Worm (Caenorhabditis elegans) whole organism, mixed stage, embryonic: ENCODE results near the gene Y48A5A.1.

Source experiments
- M03D4.4 ChIP-seq: sonication (generic microtip); optimal IDR thresholded peaks from 2 replicates; lab custom pipeline; 2017; ENCODE audit warnings: mild to moderate bottlenecking, missing genetic modification characterization, missing compliant biosample characterization
- bed-3 ChIP-seq: fragments of 200-800 bp; sonication (Bioruptor generic); optimal IDR thresholded peaks from 3 replicates; lab custom pipeline; 2018; ENCODE audit warnings: mild to moderate bottlenecking, missing genetic modification characterization, moderate library complexity, missing compliant biosample characterization
- blmp-1 ChIP-seq: fragments of 150-350 bp; optimal IDR thresholded peaks from 2 replicates; lab custom pipeline; 2014; ENCODE audit warnings: missing biosample characterization, missing genetic modification characterization
- ceh-39 ChIP-seq: fragments of 150-350 bp; optimal IDR thresholded peaks from 2 replicates; lab custom pipeline; 2014; ENCODE audit warnings: missing biosample characterization, missing genetic modification characterization
- ceh-43 ChIP-seq: fragments of 200-800 bp; sonication (Bioruptor generic); optimal IDR thresholded peaks from 2 replicates; lab custom pipeline; 2018; ENCODE audit warnings: mild to moderate bottlenecking, missing genetic modification characterization, moderate library complexity, missing compliant biosample characterization
- ceh-83 ChIP-seq: fragments of 200-800 bp; sonication (Bioruptor generic); optimal IDR thresholded peaks from 2 replicates; lab custom pipeline; 2018; ENCODE audit warnings: mild to moderate bottlenecking, missing genetic modification characterization, missing compliant biosample characterization
- ces-1 ChIP-seq: fragments of 150-350 bp; optimal IDR thresholded peaks from 2 replicates; lab custom pipeline; 2014; ENCODE audit warnings: missing biosample characterization, missing genetic modification reagents, missing genetic modification characterization
- cnd-1 ChIP-seq: fragments of 200-800 bp; sonication (Bioruptor generic); optimal IDR thresholded peaks from 2 replicates; lab custom pipeline; 2018; ENCODE audit warnings: mild to moderate bottlenecking, missing genetic modification characterization, missing compliant biosample characterization
- drap-1 ChIP-seq: fragments of 200-800 bp; sonication (Bioruptor generic); optimal IDR thresholded peaks from 3 replicates; lab custom pipeline; 2018; ENCODE audit warnings: mild to moderate bottlenecking, missing genetic modification characterization, missing compliant biosample characterization
- elt-1 ChIP-seq: sonication (generic microtip); optimal IDR thresholded peaks from 2 replicates; lab custom pipeline; 2017; ENCODE audit warnings: missing genetic modification characterization, mild to moderate bottlenecking, missing compliant biosample characterization, antibody characterized with exemption, moderate library complexity, borderline replicate concordance; ENCODE audit not compliant: insufficient read depth
- elt-3 ChIP-seq: fragments of 150-350 bp; optimal IDR thresholded peaks from 2 replicates; lab custom pipeline; 2014; ENCODE audit warnings: missing biosample characterization, missing genetic modification characterization
- flh-1 ChIP-seq: fragments of 200-800 bp; sonication (Bioruptor generic); optimal IDR thresholded peaks from 2 replicates; lab custom pipeline; 2018; ENCODE audit warnings: mild to moderate bottlenecking, missing genetic modification characterization, moderate library complexity, missing compliant biosample characterization
- ham-2 ChIP-seq: fragments of 200-800 bp; sonication (Bioruptor generic); optimal IDR thresholded peaks from 2 replicates; lab custom pipeline; 2018; ENCODE audit warnings: mild to moderate bottlenecking, missing genetic modification characterization, missing compliant biosample characterization
- hlh-1 ChIP-seq: fragments of 150-350 bp; optimal IDR thresholded peaks from 2 replicates; lab custom pipeline; 2014; ENCODE audit warnings: missing biosample characterization, missing genetic modification reagents, missing genetic modification characterization
- lin-13 ChIP-seq: fragments of 150-350 bp; optimal IDR thresholded peaks from 2 replicates; lab custom pipeline; 2014; ENCODE audit warnings: missing biosample characterization, missing genetic modification characterization
- lin-32 ChIP-seq: fragments of 200-800 bp; sonication (Bioruptor generic); optimal IDR thresholded peaks from 2 replicates; lab custom pipeline; 2018; ENCODE audit warnings: mild to moderate bottlenecking, missing genetic modification characterization, missing compliant biosample characterization
- lsy-2 ChIP-seq: fragments of 150-350 bp; optimal IDR thresholded peaks from 2 replicates; lab custom pipeline; 2014; ENCODE audit warnings: missing biosample characterization, missing genetic modification characterization
- mab-5 ChIP-seq: fragments of 150-350 bp; optimal IDR thresholded peaks from 2 replicates; lab custom pipeline; 2014; ENCODE audit warnings: missing biosample characterization, missing genetic modification characterization
- mep-1 ChIP-seq: fragments of 150-350 bp; optimal IDR thresholded peaks from 2 replicates; lab custom pipeline; 2017; ENCODE audit warnings: missing biosample characterization, missing genetic modification reagents, missing genetic modification characterization, inconsistent platforms
- mls-2 ChIP-seq: sonication (generic microtip); optimal IDR thresholded peaks from 2 replicates; lab custom pipeline; 2016; ENCODE audit warnings: mild to moderate bottlenecking, missing genetic modification characterization, moderate library complexity, missing compliant biosample characterization
- nhr-12 ChIP-seq: fragments of 150-350 bp; optimal IDR thresholded peaks from 2 replicates; lab custom pipeline; 2014; ENCODE audit warnings: missing biosample characterization, missing genetic modification characterization
- nhr-2 ChIP-seq: fragments of 150-350 bp; optimal IDR thresholded peaks from 2 replicates; lab custom pipeline; 2014; ENCODE audit warnings: missing biosample characterization, missing genetic modification characterization
- nhr-28 ChIP-seq: fragments of 150-350 bp; optimal IDR thresholded peaks from 2 replicates; lab custom pipeline; 2014; ENCODE audit warnings: missing biosample characterization, missing genetic modification characterization
- nhr-76 ChIP-seq: sonication (generic microtip); optimal IDR thresholded peaks from 2 replicates; lab custom pipeline; 2017; ENCODE audit warnings: missing biosample characterization, missing genetic modification characterization
- pha-4 ChIP-seq: fragments of 150-350 bp; optimal IDR thresholded peaks from 2 replicates; lab custom pipeline; 2018; ENCODE audit warnings: missing biosample characterization, missing genetic modification reagents, missing genetic modification characterization
- sem-2 ChIP-seq: fragments of 200-800 bp; sonication (Bioruptor generic); optimal IDR thresholded peaks from 2 replicates; lab custom pipeline; 2018; ENCODE audit warnings: mild to moderate bottlenecking, missing genetic modification characterization, missing compliant biosample characterization
- snpc-4 ChIP-seq: fragments of 150-350 bp; optimal IDR thresholded peaks from 2 replicates; lab custom pipeline; 2014; ENCODE audit warnings: missing biosample characterization, missing genetic modification characterization
- sptf-1 ChIP-seq: sonication (generic microtip); optimal IDR thresholded peaks from 2 replicates; lab custom pipeline; 2017; ENCODE audit warnings: mild to moderate bottlenecking, missing genetic modification characterization, moderate library complexity, missing compliant biosample characterization
- tbx-8 ChIP-seq: fragments of 200-800 bp; sonication (Bioruptor generic); optimal IDR thresholded peaks from 2 replicates; lab custom pipeline; 2018; ENCODE audit warnings: mild to moderate bottlenecking, missing genetic modification characterization, moderate library complexity, missing compliant biosample characterization
- unc-120 ChIP-seq: sonication (generic microtip); optimal IDR thresholded peaks from 2 replicates; lab custom pipeline; 2017; ENCODE audit warnings: missing genetic modification characterization, missing compliant biosample characterization; ENCODE audit not compliant: poor library complexity, severe bottlenecking
- unc-39 ChIP-seq: fragments of 150-350 bp; optimal IDR thresholded peaks from 2 replicates; lab custom pipeline; 2014; ENCODE audit warnings: missing biosample characterization, missing genetic modification characterization
- unc-62 ChIP-seq: fragments of 150-350 bp; optimal IDR thresholded peaks from 2 replicates; lab custom pipeline; 2014; ENCODE audit warnings: missing biosample characterization, missing genetic modification reagents, missing genetic modification characterization
- zip-8 ChIP-seq: fragments of 150-350 bp; optimal IDR thresholded peaks from 2 replicates; lab custom pipeline; 2014; ENCODE audit warnings: missing biosample characterization, missing genetic modification characterization
- ztf-11 ChIP-seq: fragments of 150-350 bp; optimal IDR thresholded peaks from 2 replicates; lab custom pipeline; 2014; ENCODE audit warnings: missing biosample characterization, missing genetic modification characterization

The Y48A5A.1 gene

ce11 chrIV:1973372-1973771, 8.1 kb downstream of the Y48A5A.1 start, which contains the start of gene Y76B12C.3:
Gene Y76B12C.3 (plus strand): TSS chrIV:1973705.
- TF ChIP-seq bed-3 (GFP tag; lab: Kevin White, UChicago) (no peak), ceh-39 (tag; lab: Kevin White, UChicago) (no peak), nhr-2 (tag; lab: Kevin White, UChicago) (no peak), ceh-43 (GFP tag; lab: Kevin White, UChicago) (no peak), flh-1 (GFP tag; lab: Kevin White, UChicago) (no peak), nhr-12 (tag; lab: Kevin White, UChicago) (no peak), unc-62 (GFP tag; lab: Kevin White, UChicago) (no peak), unc-120 (tag; lab: Kevin White, UChicago) (peak; percentile 21)

ce11 chrIV:1975594-1975993, 10.3 kb downstream of the Y48A5A.1 start:
- TF ChIP-seq blmp-1 (tag; lab: Kevin White, UChicago) = no peak
- TF ChIP-seq ces-1 (GFP tag; lab: Kevin White, UChicago) = peak; percentile 61
- no peak for TF ChIP-seq unc-39 (tag; lab: Kevin White, UChicago)
- TF ChIP-seq pha-4 (tag; lab: Kevin White, UChicago) = no peak
- TF ChIP-seq flh-1 (GFP tag; lab: Kevin White, UChicago) = no peak

- TF ChIP-seq hlh-1 (tag; lab: Kevin White, UChicago) = no peak
- no peak for TF ChIP-seq mep-1 (tag; lab: Kevin White, UChicago)
Measured at ce11 chrIV:1979782-1980181, 14.5 kb downstream of the Y48A5A.1 start, which contains the start of gene Y76B12C.8. Gene Y76B12C.8 (plus strand): TSS chrIV:1979988.

ce11 chrIV:1980961-1981446, 15.7 kb downstream of the Y48A5A.1 start, which contains the start of gene Y76B12C.6:
Gene Y76B12C.6 (plus strand): TSS chrIV:1981396.
- peak; percentile 40 for TF ChIP-seq sem-2 (GFP tag; lab: Kevin White, UChicago)
- TF ChIP-seq lin-13 = peak; percentile 0
- TF ChIP-seq cnd-1 (tag; lab: Kevin White, UChicago) = peak; percentile 22
- peak; percentile 4 for TF ChIP-seq blmp-1 (tag; lab: Kevin White, UChicago)
- TF ChIP-seq M03D4.4 (tag; lab: Kevin White, UChicago) = peak; percentile 80
- peak; percentile 82 for TF ChIP-seq sptf-1 (tag; lab: Kevin White, UChicago)
- TF ChIP-seq ham-2 = peak; percentile 32
- TF ChIP-seq unc-62 (GFP tag; lab: Kevin White, UChicago) = peak; percentile 8
- no peak for TF ChIP-seq elt-3 (tag; lab: Kevin White, UChicago)
- TF ChIP-seq ces-1 (GFP tag; lab: Kevin White, UChicago) = peak; percentile 15
- TF ChIP-seq zip-8 = no peak
- peak; percentile 77 for TF ChIP-seq mls-2
- peak; percentile 69 for TF ChIP-seq drap-1 (GFP tag; lab: Kevin White, UChicago)
- TF ChIP-seq lin-32 (GFP tag; lab: Kevin White, UChicago) = peak; percentile 43
- no peak for TF ChIP-seq mab-5
- TF ChIP-seq bed-3 (GFP tag; lab: Kevin White, UChicago) = peak; percentile 29
- TF ChIP-seq pha-4 (tag; lab: Kevin White, UChicago) = peak; percentile 1
- peak; percentile 8 for TF ChIP-seq tbx-8 (GFP tag; lab: Kevin White, UChicago)
- peak; percentile 57 for TF ChIP-seq ceh-43 (GFP tag; lab: Kevin White, UChicago)
- TF ChIP-seq snpc-4 (tag; lab: Kevin White, UChicago) = no peak
- peak; percentile 34 for TF ChIP-seq unc-120 (tag; lab: Kevin White, UChicago)
- TF ChIP-seq mep-1 (tag; lab: Kevin White, UChicago) = peak; percentile 55
- no peak for TF ChIP-seq ztf-11

ce11 chrIV:1990843-1991339, 25.6 kb downstream of the Y48A5A.1 start:
- TF ChIP-seq sem-2 (GFP tag; lab: Kevin White, UChicago) (no peak), elt-1 (no peak), lin-13 (no peak), mep-1 (tag; lab: Kevin White, UChicago) (no peak), lsy-2 (tag; lab: Kevin White, UChicago) (no peak), nhr-76 (tag; lab: Kevin White, UChicago) (no peak), tbx-8 (GFP tag; lab: Kevin White, UChicago) (no peak), ceh-83 (GFP tag; lab: Kevin White, UChicago) (no peak), ham-2 (no peak), nhr-2 (tag; lab: Kevin White, UChicago) (no peak), mls-2 (no peak), nhr-28 (tag; lab: Kevin White, UChicago) (no peak), unc-39 (tag; lab: Kevin White, UChicago) (no peak)
